Fruit fly (Drosophila melanogaster) whole organism, prepupa: ENCODE measurements around the gene CG15023.

Experiments
- Blimp-1 ChIP-seq: fragments of 200-800 bp; sonication (Bioruptor generic); optimal IDR thresholded peaks from 3 replicates; lab custom pipeline; 2017; ENCODE audit warnings: missing biosample characterization, missing genetic modification characterization, mild to moderate bottlenecking, moderate library complexity, missing genetic modification reagents
- CG11902 ChIP-seq: fragments of 200-800 bp; sonication (Bioruptor generic); optimal IDR thresholded peaks from 3 replicates; lab custom pipeline; 2016; ENCODE audit warnings: missing biosample characterization, missing genetic modification characterization
- CG3032 ChIP-seq: fragments of 200-800 bp; optimal IDR thresholded peaks from 2 replicates; lab custom pipeline; 2019; ENCODE audit warnings: missing biosample characterization, mild to moderate bottlenecking, missing genetic modification characterization, moderate library complexity
- CG7368 ChIP-seq: fragments of 200-800 bp; sonication (Bioruptor generic); optimal IDR thresholded peaks from 3 replicates; lab custom pipeline; 2016; ENCODE audit warnings: missing biosample characterization, missing genetic modification characterization
- CG8632 ChIP-seq: fragments of 200-800 bp; sonication (Bioruptor generic); optimal IDR thresholded peaks from 3 replicates; lab custom pipeline; 2016; ENCODE audit warnings: missing biosample characterization, missing genetic modification characterization
- Eip93F ChIP-seq: fragments of 200-800 bp; sonication (Bioruptor generic); optimal IDR thresholded peaks from 2 replicates; lab custom pipeline; 2016; ENCODE audit warnings: missing biosample characterization, mild to moderate bottlenecking, missing genetic modification characterization
- Hr38 ChIP-seq: sonication (Bioruptor generic); optimal IDR thresholded peaks from 2 replicates; lab custom pipeline; 2016; ENCODE audit warnings: missing biosample characterization, missing genetic modification characterization
- Hr39 ChIP-seq: fragments of 200-800 bp; sonication (Bioruptor generic); optimal IDR thresholded peaks from 2 replicates; lab custom pipeline; 2016; ENCODE audit warnings: missing biosample characterization, missing genetic modification characterization
- Met ChIP-seq: fragments of 200-800 bp; sonication (Bioruptor generic); optimal IDR thresholded peaks from 3 replicates; lab custom pipeline; 2016; ENCODE audit warnings: missing biosample characterization, missing genetic modification characterization
- Sox102F ChIP-seq: fragments of 200-800 bp; sonication (Bioruptor generic); optimal IDR thresholded peaks from 2 replicates; lab custom pipeline; 2016; ENCODE audit warnings: missing biosample characterization, mild to moderate bottlenecking, missing genetic modification characterization
- dac ChIP-seq: fragments of 200-800 bp; sonication (Bioruptor generic); optimal IDR thresholded peaks from 2 replicates; lab custom pipeline; 2017; ENCODE audit warnings: missing biosample characterization, mild to moderate bottlenecking, missing genetic modification characterization
- dsx ChIP-seq: fragments of 200-800 bp; optimal IDR thresholded peaks from 3 replicates; lab custom pipeline; 2019; ENCODE audit warnings: missing biosample characterization, mild to moderate bottlenecking, missing genetic modification characterization, moderate library complexity; ENCODE audit not compliant: poor library complexity, severe bottlenecking
- ss ChIP-seq, 2 experiments: fragments of 200-800 bp; sonication (Bioruptor generic); optimal IDR thresholded peaks; 2 replicates in 1 of 2; 3 replicates in 1 of 2; lab custom pipeline; 2017 to 2018; ENCODE audit warnings: mild to moderate bottlenecking in 2 of 2, missing biosample characterization in 2 of 2, missing genetic modification characterization in 2 of 2, moderate library complexity in 1 of 2
- svp ChIP-seq: fragments of 200-800 bp; sonication (Bioruptor generic); peaks from one replicate; lab custom pipeline; 2016; ENCODE audit warnings: missing biosample characterization, missing genetic modification characterization

dm6 chr3L:4436421-4436820, 24.9 kb downstream of the CG15023 start, which contains the start of gene CG15021:
- TF ChIP-seq dsx (no peak), dac (GFP tag; lab: Kevin White, UChicago) (no peak), CG7368 (GFP tag; lab: Kevin White, UChicago) (no peak), Eip93F (no peak), svp (GFP tag; lab: Kevin White, UChicago) (no peak), Hr38 (no peak), CG3032 (tag; lab: Kevin White, UChicago) (no peak), Sox102F (GFP tag; lab: Kevin White, UChicago) (no peak), CG8632 (GFP tag; lab: Kevin White, UChicago) (no peak), Blimp-1 (no peak), Met (GFP tag; lab: Kevin White, UChicago) (no peak), Hr39 (GFP tag; lab: Kevin White, UChicago) (no peak), CG11902 (GFP tag; lab: Kevin White, UChicago) (no peak), ss (GFP tag; optimal IDR thresholded peaks at IDR 0.05; lab: Kevin White, UChicago) (no peak)
